Worm (Caenorhabditis elegans) whole organism, early embryonic: Measurements from ENCODE around the gene fbxc-30.

Experiments used
- B0310.2 ChIP-seq: sonication (generic microtip); optimal IDR thresholded peaks from 2 replicates; lab custom pipeline; 2016; ENCODE audit warnings: mild to moderate bottlenecking, missing genetic modification characterization, missing compliant biosample characterization
- ama-1 ChIP-seq: fragments of 150-350 bp; optimal IDR thresholded peaks from 2 replicates; lab custom pipeline; 2014
- flt-1 ChIP-seq: fragments of 200-800 bp; sonication (Bioruptor generic); IDR thresholded peaks from 2 replicates; pipeline ENCODE4 v1.3.6; 2022; ENCODE audit warnings: missing genetic modification characterization, missing compliant biosample characterization
- tra-4 ChIP-seq: sonication (generic microtip); optimal IDR thresholded peaks from 2 replicates; lab custom pipeline; 2017; ENCODE audit warnings: missing genetic modification characterization, missing compliant biosample characterization

DNA sequence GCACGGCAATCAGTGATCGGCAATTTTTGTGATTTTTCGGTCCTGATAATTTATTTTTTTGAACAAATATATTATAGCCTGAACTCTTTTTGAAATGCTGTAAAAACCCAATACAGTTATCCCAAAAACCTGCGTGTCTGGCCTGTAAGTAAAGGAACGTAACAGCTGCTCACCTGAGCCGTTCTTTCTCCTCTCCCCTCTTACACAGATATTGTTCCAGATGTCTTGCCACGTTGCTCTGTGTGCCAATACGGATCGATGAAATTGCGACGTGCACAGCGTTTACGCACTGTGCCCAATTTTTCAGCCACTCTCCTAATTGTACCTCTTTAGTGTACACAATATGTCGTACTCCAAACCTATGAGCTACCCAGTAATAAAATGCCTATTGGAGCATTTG, 41.2 kb downstream of the fbxc-30 start, which contains the start of gene sdz-4:
- TF ChIP-seq B0310.2 (tag; lab: Kevin White, UChicago): no peak
- no peak for TF ChIP-seq flt-1 (GFP tag; lab: Robert Waterston, UW)
- no peak for TF ChIP-seq ama-1 (lab: Kevin White, UChicago)
- no peak for TF ChIP-seq tra-4 (tag; lab: Kevin White, UChicago)
